Fruit fly (Drosophila melanogaster): ENCODE data around the gene CG4887.

Gene CG4887

dm6 chr2L:1127434-1128089 is 45.2 kb upstream of the CG4887 start:
- no peak for TF ChIP-seq CG7045 (GFP tag; optimal IDR thresholded peaks at IDR 0.05)
- TF ChIP-seq cnc (optimal IDR thresholded peaks at IDR 0.05): no peak
- TF ChIP-seq CG12768 (GFP tag; optimal IDR thresholded peaks at IDR 0.05): peak; percentile 7
- no peak for TF ChIP-seq CG33017 (tag; optimal IDR thresholded peaks at IDR 0.05)
- no peak for TF ChIP-seq CG1620 (GFP tag; optimal IDR thresholded peaks at IDR 0.05)
- TF ChIP-seq ovo (GFP tag; optimal IDR thresholded peaks at IDR 0.05): no peak
- no peak for TF ChIP-seq Hr96 (GFP tag; optimal IDR thresholded peaks at IDR 0.05)
- no peak for TF ChIP-seq Mnt (GFP tag; optimal IDR thresholded peaks at IDR 0.05)
- no peak for TF ChIP-seq CG14711 (tag; optimal IDR thresholded peaks at IDR 0.05)
- TF ChIP-seq CG11617 (GFP tag; optimal IDR thresholded peaks at IDR 0.05): no peak
- TF ChIP-seq toe (GFP tag; optimal IDR thresholded peaks at IDR 0.05): no peak
- no peak for TF ChIP-seq pad (GFP tag; optimal IDR thresholded peaks at IDR 0.05)
- no peak for TF ChIP-seq CG5204 (GFP tag; optimal IDR thresholded peaks at IDR 0.05)
- no peak for TF ChIP-seq kay (GFP tag; ENCODE audit: borderline replicate concordance)
- peak; percentile 83 for TF ChIP-seq cic (GFP tag; optimal IDR thresholded peaks at IDR 0.05)
- TF ChIP-seq Clk (GFP tag; optimal IDR thresholded peaks at IDR 0.05): no peak
- no peak for TF ChIP-seq bab1 (GFP tag; optimal IDR thresholded peaks at IDR 0.05)

dm6 chr2L:1128344-1128931 is 44.4 kb upstream of the CG4887 start:
- peak in 1 of 2 experiments; percentile 74 for TF ChIP-seq cnc (optimal IDR thresholded peaks at IDR 0.05)
- peak; percentile 28 for TF ChIP-seq tj (GFP tag; optimal IDR thresholded peaks at IDR 0.05)
- no peak for TF ChIP-seq CG11617 (GFP tag; optimal IDR thresholded peaks at IDR 0.05)
- TF ChIP-seq Mnt (GFP tag; optimal IDR thresholded peaks at IDR 0.05): no peak

- TF ChIP-seq cic (GFP tag; optimal IDR thresholded peaks at IDR 0.05) (no peak), CG11617 (GFP tag; optimal IDR thresholded peaks at IDR 0.05) (peak; percentile 75), bab1 (GFP tag; optimal IDR thresholded peaks at IDR 0.05) (peak; percentile 48), Clk (GFP tag; optimal IDR thresholded peaks at IDR 0.05) (peak; percentile 45), Crg-1 (GFP tag; optimal IDR thresholded peaks at IDR 0.05) (peak; percentile 54), CG33017 (tag; optimal IDR thresholded peaks at IDR 0.05) (peak; percentile 78), CG7101 (tag; optimal IDR thresholded peaks at IDR 0.05) (peak; percentile 80), Hr96 (GFP tag; optimal IDR thresholded peaks at IDR 0.05) (peak; percentile 55), tj (GFP tag; optimal IDR thresholded peaks at IDR 0.05) (peak; percentile 40), cnc (optimal IDR thresholded peaks at IDR 0.05) (no peak), CG1620 (GFP tag; optimal IDR thresholded peaks at IDR 0.05) (peak; percentile 58), CG5204 (GFP tag; optimal IDR thresholded peaks at IDR 0.05) (peak; percentile 75), kay (GFP tag; ENCODE audit: borderline replicate concordance) (no peak), pad (GFP tag; optimal IDR thresholded peaks at IDR 0.05) (peak; percentile 41), ovo (GFP tag; optimal IDR thresholded peaks at IDR 0.05) (peak; percentile 36), Mnt (GFP tag; optimal IDR thresholded peaks at IDR 0.05) (peak; percentile 15), toe (GFP tag; optimal IDR thresholded peaks at IDR 0.05) (peak; percentile 83), CG7045 (GFP tag; optimal IDR thresholded peaks at IDR 0.05) (peak; percentile 73), CG14711 (tag; optimal IDR thresholded peaks at IDR 0.05) (peak; percentile 73), CG12768 (GFP tag; optimal IDR thresholded peaks at IDR 0.05) (peak; percentile 67)
Measured at dm6 chr2L:1128932-1129887, 43.6 kb upstream of the CG4887 start, which contains the start of the genes Pino and TBC1D23. TSS of gene Pino (minus strand) at chr2L:1128953. TSS of gene TBC1D23 (plus strand) at chr2L:1129316.

dm6 chr2L:1134011-1134743 is 38.6 kb upstream of the CG4887 start, which contains the start of the genes Iris and CG4577:
TSS of gene Iris (minus strand) at chr2L:1134098.
TSS of gene CG4577 (plus strand) at chr2L:1134693.
- TF ChIP-seq tj (GFP tag; optimal IDR thresholded peaks at IDR 0.05) (peak; percentile 96), cic (GFP tag; optimal IDR thresholded peaks at IDR 0.05) (peak; percentile 55), toe (GFP tag; optimal IDR thresholded peaks at IDR 0.05) (no peak), CG33017 (tag; optimal IDR thresholded peaks at IDR 0.05) (no peak), CG11617 (GFP tag; optimal IDR thresholded peaks at IDR 0.05) (peak; percentile 25), CG7101 (tag; optimal IDR thresholded peaks at IDR 0.05) (peak; percentile 39)

dm6 chr2L:1135495-1135894 is 37.3 kb upstream of the CG4887 start:
- TF ChIP-seq tj (GFP tag; optimal IDR thresholded peaks at IDR 0.05) (no peak), CG12768 (GFP tag; optimal IDR thresholded peaks at IDR 0.05) (peak; percentile 39), CG7045 (GFP tag; optimal IDR thresholded peaks at IDR 0.05) (peak; percentile 69), pad (GFP tag; optimal IDR thresholded peaks at IDR 0.05) (no peak), CG11617 (GFP tag; optimal IDR thresholded peaks at IDR 0.05) (peak; percentile 58), Mnt (GFP tag; optimal IDR thresholded peaks at IDR 0.05) (no peak), Hr96 (GFP tag; optimal IDR thresholded peaks at IDR 0.05) (no peak), kay (GFP tag; ENCODE audit: borderline replicate concordance) (no peak), bab1 (GFP tag; optimal IDR thresholded peaks at IDR 0.05) (no peak), Clk (GFP tag; optimal IDR thresholded peaks at IDR 0.05) (no peak), CG1620 (GFP tag; optimal IDR thresholded peaks at IDR 0.05) (no peak), cic (GFP tag; optimal IDR thresholded peaks at IDR 0.05) (no peak), CG33017 (tag; optimal IDR thresholded peaks at IDR 0.05) (peak; percentile 54), CG7101 (tag; optimal IDR thresholded peaks at IDR 0.05) (peak; percentile 29), Crg-1 (GFP tag; optimal IDR thresholded peaks at IDR 0.05) (no peak), toe (GFP tag; optimal IDR thresholded peaks at IDR 0.05) (peak; percentile 1), CG14711 (tag; optimal IDR thresholded peaks at IDR 0.05) (peak; percentile 30), cnc (optimal IDR thresholded peaks at IDR 0.05) (no peak), ovo (GFP tag; optimal IDR thresholded peaks at IDR 0.05) (no peak), CG5204 (GFP tag; optimal IDR thresholded peaks at IDR 0.05) (no peak)
